Worm (Caenorhabditis elegans) whole organism, L3 larva: ENCODE data around the gene srx-17.
A peak's percentile ranks its signal among the peaks of the same experiment; 100 is the strongest.

Source experiments
- R02D3.7 ChIP-seq: fragments of 150-350 bp; optimal IDR thresholded peaks from 2 replicates; lab custom pipeline; 2014; ENCODE audit warnings: missing biosample characterization, missing genetic modification characterization
- aly-2 ChIP-seq: fragments of 150-350 bp; optimal IDR thresholded peaks from 2 replicates; lab custom pipeline; 2014; ENCODE audit warnings: missing biosample characterization, missing genetic modification characterization
- ama-1 ChIP-seq: fragments of 150-350 bp; optimal IDR thresholded peaks from 2 replicates; lab custom pipeline; 2018
- ceh-16 ChIP-seq: sonication (generic microtip); optimal IDR thresholded peaks from 2 replicates; lab custom pipeline; 2017; ENCODE audit warnings: missing biosample characterization, missing genetic modification characterization
- ceh-28 ChIP-seq: fragments of 150-350 bp; optimal IDR thresholded peaks from 2 replicates; lab custom pipeline; 2014; ENCODE audit warnings: missing biosample characterization, missing genetic modification reagents, missing genetic modification characterization
- ceh-9 ChIP-seq: sonication (generic microtip); optimal IDR thresholded peaks from 2 replicates; lab custom pipeline; 2018; ENCODE audit warnings: missing biosample characterization, missing genetic modification characterization
- egl-27 ChIP-seq: sonication (generic microtip); optimal IDR thresholded peaks from 4 replicates; lab custom pipeline; 2017; ENCODE audit warnings: missing biosample characterization, missing genetic modification reagents, missing genetic modification characterization
- egl-5 ChIP-seq: fragments of 150-350 bp; optimal IDR thresholded peaks from 2 replicates; lab custom pipeline; 2017; ENCODE audit warnings: missing biosample characterization, missing genetic modification reagents, missing genetic modification characterization, inconsistent platforms
- elt-1 ChIP-seq: fragments of 150-350 bp; optimal IDR thresholded peaks from 2 replicates; lab custom pipeline; 2014; ENCODE audit warnings: missing biosample characterization, missing genetic modification characterization
- elt-2 ChIP-seq: sonication (generic microtip); optimal IDR thresholded peaks from 2 replicates; lab custom pipeline; 2016; ENCODE audit warnings: missing genetic modification reagents, mild to moderate bottlenecking, missing genetic modification characterization, missing compliant biosample characterization
- fkh-10 ChIP-seq: sonication (generic microtip); optimal IDR thresholded peaks from 2 replicates; lab custom pipeline; 2017; ENCODE audit warnings: missing biosample characterization, missing genetic modification reagents, missing genetic modification characterization
- fkh-2 ChIP-seq: fragments of 150-350 bp; optimal IDR thresholded peaks from 2 replicates; lab custom pipeline; 2014; ENCODE audit warnings: missing biosample characterization, missing genetic modification reagents, missing genetic modification characterization
- fos-1 ChIP-seq: fragments of 150-350 bp; optimal IDR thresholded peaks from 2 replicates; lab custom pipeline; 2014; ENCODE audit warnings: missing biosample characterization, missing genetic modification characterization
- hmg-11 ChIP-seq: sonication (generic microtip); optimal IDR thresholded peaks from 2 replicates; lab custom pipeline; 2016; ENCODE audit warnings: missing genetic modification characterization, missing compliant biosample characterization
- jun-1 ChIP-seq: fragments of 150-350 bp; optimal IDR thresholded peaks from 2 replicates; lab custom pipeline; 2014; ENCODE audit warnings: missing biosample characterization, missing genetic modification reagents, missing genetic modification characterization
- lin-15B ChIP-seq: fragments of 150-350 bp; optimal IDR thresholded peaks from 2 replicates; lab custom pipeline; 2014; ENCODE audit warnings: missing biosample characterization, missing genetic modification characterization
- lsy-12 ChIP-seq: sonication (generic microtip); optimal IDR thresholded peaks from 2 replicates; lab custom pipeline; 2016; ENCODE audit warnings: mild to moderate bottlenecking, missing genetic modification characterization, missing compliant biosample characterization
- mml-1 ChIP-seq: fragments of 150-350 bp; sonication (generic microtip); optimal IDR thresholded peaks from 3 replicates; lab custom pipeline; 2014; ENCODE audit warnings: missing biosample characterization, missing genetic modification characterization
- nfya-1 ChIP-seq: sonication (generic microtip); optimal IDR thresholded peaks from 2 replicates; lab custom pipeline; 2017; ENCODE audit warnings: missing genetic modification characterization, mild to moderate bottlenecking, missing compliant biosample characterization, antibody characterized with exemption, moderate library complexity; ENCODE audit not compliant: insufficient read depth
- nhr-11 ChIP-seq: fragments of 150-350 bp; optimal IDR thresholded peaks from 2 replicates; lab custom pipeline; 2014; ENCODE audit warnings: missing biosample characterization, missing genetic modification characterization
- nhr-12 ChIP-seq: fragments of 150-350 bp; optimal IDR thresholded peaks from 2 replicates; lab custom pipeline; 2014; ENCODE audit warnings: missing biosample characterization, missing genetic modification characterization
- nhr-23 ChIP-seq: fragments of 150-350 bp; optimal IDR thresholded peaks from 2 replicates; lab custom pipeline; 2014; ENCODE audit warnings: missing biosample characterization, missing genetic modification reagents, missing genetic modification characterization
- nhr-237 ChIP-seq: fragments of 150-350 bp; optimal IDR thresholded peaks from 2 replicates; lab custom pipeline; 2014; ENCODE audit warnings: missing biosample characterization, missing genetic modification characterization
- nhr-25 ChIP-seq: sonication (generic microtip); optimal IDR thresholded peaks from 2 replicates; lab custom pipeline; 2017; ENCODE audit warnings: missing biosample characterization, missing genetic modification characterization
- nhr-28 ChIP-seq: fragments of 150-350 bp; optimal IDR thresholded peaks from 2 replicates; lab custom pipeline; 2014; ENCODE audit warnings: missing biosample characterization, missing genetic modification characterization
- nhr-43 ChIP-seq: sonication (generic microtip); optimal IDR thresholded peaks from 2 replicates; lab custom pipeline; 2016; ENCODE audit warnings: mild to moderate bottlenecking, missing genetic modification characterization, missing compliant biosample characterization; ENCODE audit not compliant: poor library complexity, severe bottlenecking
- nhr-67 ChIP-seq: fragments of 150-350 bp; optimal IDR thresholded peaks from 2 replicates; lab custom pipeline; 2014; ENCODE audit warnings: missing biosample characterization, missing genetic modification characterization
- nhr-76 ChIP-seq: fragments of 150-350 bp; sonication (generic microtip); optimal IDR thresholded peaks from 5 replicates; lab custom pipeline; 2014; ENCODE audit warnings: missing biosample characterization, missing genetic modification characterization
- nhr-77 ChIP-seq: fragments of 150-350 bp; optimal IDR thresholded peaks from 2 replicates; lab custom pipeline; 2014; ENCODE audit warnings: missing biosample characterization, missing genetic modification characterization
- pha-4 ChIP-seq: fragments of 150-350 bp; optimal IDR thresholded peaks from 2 replicates; lab custom pipeline; 2014; ENCODE audit warnings: missing biosample characterization, missing genetic modification reagents, missing genetic modification characterization
- pqm-1 ChIP-seq: fragments of 150-350 bp; optimal IDR thresholded peaks from 2 replicates; lab custom pipeline; 2017; ENCODE audit warnings: missing biosample characterization, missing genetic modification characterization, inconsistent platforms
- sea-2 ChIP-seq: fragments of 150-350 bp; sonication (generic microtip); optimal IDR thresholded peaks from 4 replicates; lab custom pipeline; 2014; ENCODE audit warnings: missing biosample characterization, missing genetic modification reagents, missing genetic modification characterization
- skn-1 ChIP-seq: fragments of 150-350 bp; optimal IDR thresholded peaks from 2 replicates; lab custom pipeline; 2014; ENCODE audit warnings: missing biosample characterization, missing genetic modification characterization
- snpc-4 ChIP-seq: fragments of 150-350 bp; optimal IDR thresholded peaks from 2 replicates; lab custom pipeline; 2014; ENCODE audit warnings: missing biosample characterization, missing genetic modification characterization
- tbx-2 ChIP-seq: sonication (generic microtip); optimal IDR thresholded peaks from 2 replicates; lab custom pipeline; 2016; ENCODE audit warnings: mild to moderate bottlenecking, missing genetic modification characterization, missing compliant biosample characterization
- unc-39 ChIP-seq: sonication (generic microtip); optimal IDR thresholded peaks from 4 replicates; lab custom pipeline; 2017; ENCODE audit warnings: missing biosample characterization, missing genetic modification characterization
- unc-62 ChIP-seq: fragments of 150-350 bp; sonication (generic microtip); optimal IDR thresholded peaks from 4 replicates; lab custom pipeline; 2014; ENCODE audit warnings: missing biosample characterization, missing genetic modification reagents, missing genetic modification characterization
- ztf-11 ChIP-seq: fragments of 150-350 bp; optimal IDR thresholded peaks from 2 replicates; lab custom pipeline; 2014; ENCODE audit warnings: missing biosample characterization, missing genetic modification characterization
- ztf-4 ChIP-seq: fragments of 150-350 bp; optimal IDR thresholded peaks from 2 replicates; lab custom pipeline; 2014; ENCODE audit warnings: missing biosample characterization, missing genetic modification characterization

The srx-17 gene

ce11 chrV:13840909-13841308 lies at the start of gene srx-17:
TSS of gene srx-17 (plus strand) at chrV:13841209.
- no peak for TF ChIP-seq ceh-28 (tag; lab: Kevin White, UChicago)
- no peak for TF ChIP-seq fos-1 (tag; lab: Kevin White, UChicago)

ce11 chrV:13794046-13794445 lies 47.0 kb upstream of the srx-17 start:
- TF ChIP-seq ama-1 (lab: Kevin White, UChicago): peak; percentile 36
- TF ChIP-seq aly-2: no peak

ce11 chrV:13796246-13796776 lies 44.7 kb upstream of the srx-17 start, which contains the start of gene twk-32:
TSS of gene twk-32 (plus strand) at chrV:13796641.
- TF ChIP-seq nhr-76 (tag; lab: Kevin White, UChicago) (no peak), unc-39 (tag; lab: Kevin White, UChicago) (no peak), lin-15B (tag; lab: Kevin White, UChicago) (no peak), unc-62 (GFP tag; lab: Kevin White, UChicago) (no peak), fkh-10 (GFP tag; lab: Kevin White, UChicago) (no peak), skn-1 (tag; lab: Kevin White, UChicago) (no peak), nhr-43 (no peak), nhr-28 (tag; lab: Kevin White, UChicago) (no peak), pha-4 (tag; lab: Kevin White, UChicago) (peak; percentile 34), tbx-2 (no peak), nhr-77 (tag; lab: Kevin White, UChicago) (no peak), fkh-2 (tag; lab: Kevin White, UChicago) (no peak), elt-1 (no peak), ama-1 (lab: Kevin White, UChicago) (peak; percentile 73), hmg-11 (no peak), mml-1 (tag; lab: Kevin White, UChicago) (peak; percentile 22)
- TF ChIP-seq, all 47 proteins: peak for 3

- TF ChIP-seq sea-2: no peak
Observed at ce11 chrV:13799190-13799589, 41.8 kb upstream of the srx-17 start.

DNA sequence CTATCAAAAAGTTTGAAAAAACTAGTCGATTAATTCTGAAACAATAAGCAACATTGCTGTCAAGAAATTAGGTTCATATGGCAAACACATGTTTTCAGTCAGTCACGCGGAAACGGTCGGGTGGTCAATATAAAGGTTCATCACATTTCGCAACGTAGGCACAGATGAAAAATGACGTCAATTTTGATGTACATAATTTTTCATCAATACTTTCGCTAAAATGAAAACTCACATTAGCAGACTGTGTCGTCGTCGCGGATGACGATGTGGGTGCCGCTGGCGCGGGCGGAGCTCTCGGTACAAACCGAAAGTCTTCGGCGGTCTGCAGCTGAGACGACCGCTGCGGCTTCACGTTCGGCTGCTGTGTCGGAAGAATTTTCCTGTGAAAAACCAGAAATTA lies 37.1 kb upstream of the srx-17 start, which contains the start of gene swan-2:
Gene swan-2 (minus strand): TSS at position 380 of the 400 bp plus-strand sequence.
- TF ChIP-seq nhr-237 (tag; lab: Kevin White, UChicago): no peak
- no peak for TF ChIP-seq nhr-76 (tag; lab: Kevin White, UChicago)
- TF ChIP-seq ama-1 (lab: Kevin White, UChicago): peak; percentile 5
- peak; percentile 5 for TF ChIP-seq elt-2 (tag; lab: Kevin White, UChicago)
- no peak for TF ChIP-seq nhr-28 (tag; lab: Kevin White, UChicago)
- no peak for TF ChIP-seq ztf-11
- no peak for TF ChIP-seq egl-5 (tag; lab: Kevin White, UChicago)
- no peak for TF ChIP-seq egl-27 (tag; lab: Kevin White, UChicago)
- no peak for TF ChIP-seq aly-2
- no peak for TF ChIP-seq snpc-4 (tag; lab: Kevin White, UChicago)
- no peak for TF ChIP-seq nhr-11 (tag; lab: Kevin White, UChicago)
- TF ChIP-seq ceh-9 (tag; lab: Kevin White, UChicago): no peak
- TF ChIP-seq ceh-16 (tag; lab: Kevin White, UChicago): no peak

DNA sequence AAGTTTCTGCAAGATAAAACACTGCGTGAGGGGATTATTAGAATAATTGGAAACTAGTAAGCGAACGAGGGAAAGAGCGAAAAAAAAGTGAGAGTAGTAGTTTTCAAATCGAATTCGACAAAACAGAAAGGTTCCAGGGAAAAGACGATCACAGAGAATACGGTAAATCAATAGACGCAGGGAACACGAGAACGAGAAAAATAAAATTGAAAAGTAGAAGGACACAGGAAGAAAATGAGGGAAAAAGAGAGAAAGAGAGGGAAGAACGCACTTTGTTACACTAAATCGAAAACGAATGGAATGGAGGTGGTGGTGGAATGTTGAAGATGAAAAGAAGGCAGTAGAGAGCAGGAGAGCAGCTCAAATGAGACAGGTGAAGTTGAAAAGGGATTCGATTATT lies 33.8 kb upstream of the srx-17 start, which contains the start of gene swan-1:
Gene swan-1 (minus strand): TSS at position 6 of the 400 bp plus-strand sequence.
- TF ChIP-seq ztf-4 (tag; lab: Kevin White, UChicago) (no peak), nhr-25 (tag; lab: Kevin White, UChicago) (peak; percentile 14)
- TF ChIP-seq, all 47 proteins: peak for 1

DNA sequence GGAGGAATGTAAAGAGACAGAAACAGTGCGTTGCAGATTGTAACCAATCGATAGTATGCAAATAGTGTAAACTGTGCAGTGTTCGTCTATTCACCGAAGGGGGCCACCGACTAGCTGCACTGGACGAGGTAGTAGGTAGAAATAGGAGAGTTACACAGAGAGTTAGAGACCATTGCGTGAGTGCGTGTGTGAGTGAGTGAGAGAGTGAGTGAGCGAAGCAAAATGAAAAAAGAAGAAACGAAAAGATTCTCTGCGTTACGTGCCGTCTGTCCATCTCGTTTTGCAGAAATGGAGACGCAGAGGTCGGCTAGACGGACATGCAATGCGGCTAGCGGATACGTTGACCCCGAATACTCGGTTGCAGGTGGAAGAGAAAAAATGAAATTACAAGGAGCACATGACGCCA lies 32.5 kb upstream of the srx-17 start:
- TF ChIP-seq lin-15B (tag; lab: Kevin White, UChicago): peak; percentile 73
- peak; percentile 65 for TF ChIP-seq ceh-28 (tag; lab: Kevin White, UChicago)
- TF ChIP-seq nhr-237 (tag; lab: Kevin White, UChicago): no peak
- no peak for TF ChIP-seq ztf-11
- TF ChIP-seq nfya-1 (tag; lab: Kevin White, UChicago): peak; percentile 82
- TF ChIP-seq nhr-67 (tag; lab: Kevin White, UChicago): no peak
- no peak for TF ChIP-seq mml-1 (tag; lab: Kevin White, UChicago)
- TF ChIP-seq nhr-23 (tag; lab: Kevin White, UChicago): peak; percentile 63
- TF ChIP-seq pqm-1 (tag; lab: Kevin White, UChicago): peak; percentile 6
- TF ChIP-seq nhr-12 (tag; lab: Kevin White, UChicago): no peak
- peak; percentile 42 for TF ChIP-seq jun-1 (tag; lab: Kevin White, UChicago)
- TF ChIP-seq ceh-16 (tag; lab: Kevin White, UChicago): no peak
- no peak for TF ChIP-seq ama-1 (lab: Kevin White, UChicago)
- TF ChIP-seq ceh-9 (tag; lab: Kevin White, UChicago): no peak
- TF ChIP-seq elt-1: no peak
- TF ChIP-seq hmg-11: peak; percentile 75
- TF ChIP-seq unc-62 (GFP tag; lab: Kevin White, UChicago): no peak
- TF ChIP-seq nhr-25 (tag; lab: Kevin White, UChicago): peak; percentile 77
- peak; percentile 45 for TF ChIP-seq lsy-12 (tag; lab: Kevin White, UChicago)
- peak; percentile 18 for TF ChIP-seq egl-27 (tag; lab: Kevin White, UChicago)
- peak; percentile 65 for TF ChIP-seq elt-2 (tag; lab: Kevin White, UChicago)
- TF ChIP-seq snpc-4 (tag; lab: Kevin White, UChicago): peak; percentile 53
- peak; percentile 31 for TF ChIP-seq R02D3.7 (tag; lab: Kevin White, UChicago)
